Fruit fly (Drosophila melanogaster) whole organism, embryonic: Measurements from ENCODE around the gene CG3277.

Source experiments
- ATbp ChIP-seq: fragments of 200-800 bp; sonication (Bioruptor generic); optimal IDR thresholded peaks from 2 replicates; lab custom pipeline; 2017; ENCODE audit warnings: missing biosample characterization, mild to moderate bottlenecking, missing genetic modification characterization, missing genetic modification reagents
- Asciz ChIP-seq: fragments of 200-800 bp; sonication (Bioruptor generic); optimal IDR thresholded peaks from 2 replicates; lab custom pipeline; 2017; ENCODE audit warnings: missing biosample characterization, mild to moderate bottlenecking, missing genetic modification characterization, missing genetic modification reagents
- CG11696 ChIP-seq: fragments of 200-800 bp; sonication (Bioruptor generic); IDR thresholded peaks from 2 replicates; pipeline ENCODE4 v1.3.6; 2022; ENCODE audit warnings: missing biosample characterization, missing genetic modification characterization
- CG12071 ChIP-seq: fragments of 200-800 bp; sonication (Bioruptor generic); optimal IDR thresholded peaks from 3 replicates; lab custom pipeline; 2018; ENCODE audit warnings: missing biosample characterization, mild to moderate bottlenecking, missing genetic modification characterization
- CG12391 ChIP-seq: fragments of 200-800 bp; sonication (Bioruptor generic); optimal IDR thresholded peaks from 3 replicates; lab custom pipeline; 2018; ENCODE audit warnings: missing biosample characterization, mild to moderate bottlenecking, missing genetic modification characterization, moderate library complexity
- CG1529 ChIP-seq: fragments of 200-800 bp; sonication (Bioruptor generic); optimal IDR thresholded peaks from 3 replicates; lab custom pipeline; 2018; ENCODE audit warnings: missing biosample characterization, missing genetic modification characterization
- CG18011 ChIP-seq: fragments of 200-800 bp; sonication (Bioruptor generic); optimal IDR thresholded peaks from 2 replicates; lab custom pipeline; 2017; ENCODE audit warnings: missing biosample characterization, missing genetic modification characterization, mild to moderate bottlenecking, moderate library complexity, missing genotype
- CG34422 ChIP-seq: fragments of 200-800 bp; sonication (Bioruptor generic); IDR thresholded peaks from 3 replicates; pipeline ENCODE4 v1.3.6; 2022; ENCODE audit warnings: missing biosample characterization, missing genetic modification characterization
- CG4282 ChIP-seq: fragments of 200-800 bp; sonication (Bioruptor generic); optimal IDR thresholded peaks from 2 replicates; lab custom pipeline; 2016; ENCODE audit warnings: missing biosample characterization, missing genetic modification characterization
- CG7372 ChIP-seq: fragments of 200-800 bp; sonication (Bioruptor generic); IDR thresholded peaks from 2 replicates; pipeline ENCODE4 v1.3.6; 2022; ENCODE audit warnings: missing biosample characterization, missing genetic modification characterization
- CG9727 ChIP-seq: fragments of 200-800 bp; sonication (Bioruptor generic); optimal IDR thresholded peaks from 3 replicates; lab custom pipeline; 2017; ENCODE audit warnings: missing biosample characterization, mild to moderate bottlenecking, missing genetic modification characterization
- Camta ChIP-seq: fragments of 200-800 bp; sonication (Bioruptor generic); optimal IDR thresholded peaks from 2 replicates; lab custom pipeline; 2016; ENCODE audit warnings: missing biosample characterization, missing genetic modification characterization
- CkIIα-i1 ChIP-seq: fragments of 200-800 bp; sonication (Bioruptor generic); IDR thresholded peaks from 2 replicates; pipeline ENCODE4 v1.3.6; 2022; ENCODE audit warnings: missing biosample characterization, missing genetic modification characterization
- D19A ChIP-seq: fragments of 200-800 bp; optimal IDR thresholded peaks from 3 replicates; lab custom pipeline; 2019; ENCODE audit warnings: missing biosample characterization, mild to moderate bottlenecking, missing genetic modification characterization, moderate library complexity
- Dp ChIP-seq: fragments of 200-800 bp; sonication (Bioruptor generic); optimal IDR thresholded peaks from 2 replicates; lab custom pipeline; 2018; ENCODE audit warnings: missing biosample characterization, mild to moderate bottlenecking, missing genetic modification characterization, moderate library complexity
- Ets97D ChIP-seq: fragments of 200-800 bp; sonication (Bioruptor generic); optimal IDR thresholded peaks from 3 replicates; lab custom pipeline; 2016; ENCODE audit warnings: missing biosample characterization, missing genetic modification characterization
- Hr39 ChIP-seq: fragments of >200 bp; optimal IDR thresholded peaks from 2 replicates; lab custom pipeline; 2017
- Hr51 ChIP-seq, 2 experiments: fragments of 200-800 bp; sonication (Bioruptor generic); optimal IDR thresholded peaks; 2 replicates in 1 of 2; 3 replicates in 1 of 2; lab custom pipeline; 2016 to 2018; ENCODE audit warnings: missing biosample characterization in 2 of 2, missing genetic modification characterization in 2 of 2, mild to moderate bottlenecking in 1 of 2, moderate library complexity in 1 of 2
- Jarid2 ChIP-seq: fragments of 200-800 bp; sonication (Bioruptor generic); optimal IDR thresholded peaks from 3 replicates; lab custom pipeline; 2017; ENCODE audit warnings: mild to moderate bottlenecking, missing biosample characterization, missing genetic modification reagents, missing genetic modification characterization
- Lpt ChIP-seq: fragments of >200 bp; optimal IDR thresholded peaks from 2 replicates; lab custom pipeline; 2018; ENCODE audit warnings: missing biosample characterization, missing genetic modification characterization
- MTF-1 ChIP-seq: fragments of 200-800 bp; sonication (Bioruptor generic); optimal IDR thresholded peaks from 2 replicates; lab custom pipeline; 2018; ENCODE audit warnings: missing biosample characterization, mild to moderate bottlenecking, missing genetic modification characterization, borderline replicate concordance
- NC2α ChIP-seq: fragments of 200-800 bp; sonication (Bioruptor generic); optimal IDR thresholded peaks from 2 replicates; lab custom pipeline; 2016; ENCODE audit warnings: missing biosample characterization, missing genetic modification characterization
- PHDP ChIP-seq: fragments of 200-800 bp; sonication (Bioruptor generic); optimal IDR thresholded peaks from 3 replicates; lab custom pipeline; 2018; ENCODE audit warnings: missing biosample characterization, mild to moderate bottlenecking, missing genetic modification characterization, moderate library complexity
- Ravus ChIP-seq: fragments of 200-800 bp; sonication (Bioruptor generic); IDR thresholded peaks from 2 replicates; pipeline ENCODE4 v1.3.6; 2022; ENCODE audit warnings: missing biosample characterization, missing genetic modification characterization
- Spps ChIP-seq: fragments of 200-800 bp; sonication (Bioruptor generic); optimal IDR thresholded peaks from 2 replicates; lab custom pipeline; 2018; ENCODE audit warnings: missing biosample characterization, mild to moderate bottlenecking, missing genetic modification characterization
- Trl ChIP-seq, 3 experiments: fragments of >200 bp in 2 of 3; fragments of 200-800 bp in 1 of 3; sonication (Bioruptor generic) in 1 of 3; optimal IDR thresholded peaks; 2 replicates in 1 of 3; 3 replicates in 2 of 3; lab custom pipeline; 2016 to 2017; ENCODE audit warnings: missing biosample characterization in 1 of 3, missing genetic modification characterization in 1 of 3
- ara ChIP-seq: fragments of 200-800 bp; sonication (Bioruptor generic); IDR thresholded peaks from 2 replicates; pipeline ENCODE4 v1.3.6; 2022; ENCODE audit warnings: missing biosample characterization, missing genetic modification characterization
- bcd ChIP-seq: fragments of 200-800 bp; sonication (Bioruptor generic); optimal IDR thresholded peaks from 2 replicates; lab custom pipeline; 2017; ENCODE audit warnings: missing biosample characterization, mild to moderate bottlenecking, missing genetic modification characterization
- br ChIP-seq: fragments of >200 bp; optimal IDR thresholded peaks from 2 replicates; lab custom pipeline; 2017
- crol ChIP-seq: fragments of 200-800 bp; sonication (Bioruptor generic); IDR thresholded peaks from 2 replicates; pipeline ENCODE4 v1.3.6; 2022; ENCODE audit warnings: missing biosample characterization, missing genetic modification characterization
- cwo ChIP-seq: fragments of 200-800 bp; sonication (Bioruptor generic); optimal IDR thresholded peaks from 3 replicates; lab custom pipeline; 2017; ENCODE audit warnings: missing biosample characterization, missing genetic modification characterization, mild to moderate bottlenecking, moderate library complexity, missing genetic modification reagents
- danr ChIP-seq: fragments of 200-800 bp; sonication (Bioruptor generic); IDR thresholded peaks from 2 replicates; pipeline ENCODE4 v1.3.6; 2022; ENCODE audit warnings: missing biosample characterization, missing genetic modification characterization
- dysf ChIP-seq: fragments of 200-800 bp; sonication (Bioruptor generic); IDR thresholded peaks from 3 replicates; pipeline ENCODE4 v1.3.6; 2022; ENCODE audit warnings: missing biosample characterization, missing genetic modification characterization
- ems ChIP-seq: fragments of 200-800 bp; sonication (Bioruptor generic); optimal IDR thresholded peaks from 3 replicates; lab custom pipeline; 2016; ENCODE audit warnings: missing biosample characterization, missing genetic modification characterization
- ham ChIP-seq: fragments of 200-800 bp; sonication (Bioruptor generic); IDR thresholded peaks from 2 replicates; pipeline ENCODE4 v1.3.6; 2022; ENCODE audit warnings: missing biosample characterization, missing genetic modification characterization
- her ChIP-seq: fragments of 200-800 bp; sonication (Bioruptor generic); optimal IDR thresholded peaks from 2 replicates; lab custom pipeline; 2016; ENCODE audit warnings: missing biosample characterization, missing genetic modification characterization
- jigr1 ChIP-seq: fragments of 200-800 bp; sonication (Bioruptor generic); IDR thresholded peaks from 3 replicates; pipeline ENCODE4 v1.3.6; 2022; ENCODE audit warnings: missing biosample characterization, missing genetic modification characterization
- lov ChIP-seq, 2 experiments: fragments of 200-800 bp in 1 of 2; fragments of >200 bp in 1 of 2; sonication (Bioruptor generic) in 1 of 2; IDR thresholded peaks in 1 of 2; optimal IDR thresholded peaks in 1 of 2; 2 replicates in 1 of 2; 3 replicates in 1 of 2; pipeline versions ENCODE4 v1.3.6 to Lab custom; 2017 to 2022; ENCODE audit warnings: missing biosample characterization in 1 of 2, missing genetic modification characterization in 1 of 2
- nerfin-2 ChIP-seq: fragments of 200-800 bp; sonication (Bioruptor generic); IDR thresholded peaks from 2 replicates; pipeline ENCODE4 v1.3.6; 2022; ENCODE audit warnings: missing biosample characterization, missing genetic modification characterization; ENCODE audit not compliant: partially characterized antibody
- pb ChIP-seq: fragments of 200-800 bp; sonication (Bioruptor generic); optimal IDR thresholded peaks from 3 replicates; lab custom pipeline; 2016; ENCODE audit warnings: missing biosample characterization, missing genetic modification characterization
- pita ChIP-seq: fragments of 200-800 bp; sonication (Bioruptor generic); optimal IDR thresholded peaks from 2 replicates; lab custom pipeline; 2017; ENCODE audit warnings: missing biosample characterization, mild to moderate bottlenecking, missing genetic modification characterization
- sd ChIP-seq: fragments of 200-800 bp; sonication (Bioruptor generic); optimal IDR thresholded peaks from 3 replicates; lab custom pipeline; 2018; ENCODE audit warnings: missing biosample characterization, mild to moderate bottlenecking, missing genetic modification characterization, moderate library complexity
- sens-2 ChIP-seq: fragments of 200-800 bp; sonication (Bioruptor generic); IDR thresholded peaks from 2 replicates; pipeline ENCODE4 v1.3.6; 2022; ENCODE audit warnings: missing biosample characterization, missing genetic modification characterization
- tap ChIP-seq: fragments of 200-800 bp; optimal IDR thresholded peaks from 3 replicates; lab custom pipeline; 2019; ENCODE audit warnings: missing biosample characterization, mild to moderate bottlenecking, missing genetic modification characterization, moderate library complexity
- tgo ChIP-seq: fragments of 200-800 bp; sonication (Bioruptor generic); IDR thresholded peaks from 3 replicates; pipeline ENCODE4 v1.3.6; 2022; ENCODE audit warnings: missing biosample characterization, missing genetic modification characterization
- trem ChIP-seq: fragments of 200-800 bp; optimal IDR thresholded peaks from 3 replicates; lab custom pipeline; 2019; ENCODE audit warnings: missing biosample characterization, mild to moderate bottlenecking, missing genetic modification characterization, moderate library complexity
- vfl ChIP-seq: fragments of 200-800 bp; sonication (Bioruptor generic); optimal IDR thresholded peaks from 2 replicates; lab custom pipeline; 2016; ENCODE audit warnings: missing biosample characterization, missing genetic modification characterization
- zen2 ChIP-seq: fragments of 200-800 bp; sonication (Bioruptor generic); IDR thresholded peaks from 3 replicates; pipeline ENCODE4 v1.3.6; 2022; ENCODE audit warnings: missing biosample characterization, missing genetic modification characterization; ENCODE audit not compliant: partially characterized antibody

The CG3277 gene

DNA sequence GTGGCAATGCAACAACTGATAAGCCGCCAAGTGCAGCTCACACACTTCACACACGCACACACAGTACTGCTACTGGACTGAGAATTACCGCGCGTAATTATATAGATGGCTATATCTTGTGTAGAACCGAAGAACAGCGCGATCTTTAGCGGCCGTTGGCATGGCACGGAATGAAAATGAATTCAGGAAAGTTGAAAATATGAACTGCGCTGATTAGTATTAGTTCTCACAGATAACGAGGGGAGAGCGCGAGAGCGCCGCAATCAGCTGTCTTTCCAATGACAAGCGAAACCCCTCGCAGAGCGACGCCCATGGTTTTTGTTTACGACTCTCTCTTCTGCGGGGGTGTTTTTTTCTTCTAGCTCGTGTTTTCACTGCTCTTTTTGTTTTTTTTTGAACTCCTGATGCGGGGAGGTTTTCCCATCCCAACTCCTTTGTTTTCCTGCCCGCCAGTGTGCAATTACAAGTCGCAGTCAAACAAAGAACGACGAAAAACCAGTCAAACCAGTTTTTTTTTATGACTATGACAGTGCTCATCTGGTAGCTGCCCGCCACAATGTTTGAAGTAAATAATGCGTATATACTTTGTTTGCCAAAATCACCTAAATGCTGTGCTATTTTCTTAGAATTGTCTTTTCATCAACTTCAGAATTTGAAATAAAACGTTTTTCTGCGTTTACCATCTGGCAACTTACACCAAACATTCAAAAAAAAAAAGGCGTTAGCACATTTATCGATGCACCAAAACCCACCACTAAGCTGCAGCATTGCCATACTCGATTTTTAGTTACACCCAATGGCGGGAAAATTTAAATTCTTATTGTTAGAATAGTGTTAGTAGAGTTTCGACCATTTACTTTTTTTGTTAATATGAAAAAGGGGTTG lies 700 bp upstream of the CG3277 start, which contains the start of gene CG9663 (continued):
- no peak; the same call in 2 of the 3 replicates for TF ChIP-seq zen2
- TF ChIP-seq Asciz (GFP tag; lab: Kevin White, UChicago), result peak; percentile 20
- TF ChIP-seq pb, result peak; percentile 29
- TF ChIP-seq Camta, result no peak
- no peak for TF ChIP-seq dysf (GFP tag; lab: Robert Waterston, UW)
- peak; percentile 42 for TF ChIP-seq cwo (GFP tag; lab: Kevin White, UChicago)
- TF ChIP-seq CG12391 (tag; lab: Kevin White, UChicago), result peak; percentile 27
- TF ChIP-seq br (lab: Kevin White, UChicago), result no peak
- peak; percentile 67; the same call in 1 of the 3 replicates for TF ChIP-seq CG34422 (GFP tag; lab: Robert Waterston, UW)
- TF ChIP-seq sens-2 (GFP tag; lab: Robert Waterston, UW), result no peak
- TF ChIP-seq NC2α, result no peak
- peak; percentile 29 for TF ChIP-seq PHDP (tag; lab: Kevin White, UChicago)
- no peak for TF ChIP-seq ems
- TF ChIP-seq nerfin-2, result no peak
- no peak for TF ChIP-seq Hr39 (lab: Kevin White, UChicago)
- TF ChIP-seq MTF-1, result no peak
- TF ChIP-seq ham (GFP tag; lab: Robert Waterston, UW), result no peak
- no peak for TF ChIP-seq vfl (GFP tag; lab: Kevin White, UChicago)
- no peak for TF ChIP-seq tap (tag; lab: Kevin White, UChicago)
- TF ChIP-seq CG7372 (GFP tag; lab: Robert Waterston, UW), result no peak
- TF ChIP-seq crol (GFP tag; lab: Robert Waterston, UW), result peak; percentile 67
- peak; percentile 88 to 89 for TF ChIP-seq Trl (optimal IDR thresholded peaks at IDR 0.05; lab: Kevin White, UChicago)
- peak; percentile 71 for TF ChIP-seq Trl (GFP tag; optimal IDR thresholded peaks at IDR 0.05; lab: Kevin White, UChicago)
- TF ChIP-seq lov (optimal IDR thresholded peaks at IDR 0.05; lab: Kevin White, UChicago), result no peak
- no peak for TF ChIP-seq lov (GFP tag; IDR thresholded peaks at IDR 0.05; lab: Robert Waterston, UW)
- no peak for TF ChIP-seq pita
- peak; percentile 95 for TF ChIP-seq Dp (GFP tag; lab: Kevin White, UChicago)
- no peak for TF ChIP-seq tgo
- TF ChIP-seq Ets97D (GFP tag; lab: Kevin White, UChicago), result peak; percentile 53
- no peak for TF ChIP-seq bcd (GFP tag; lab: Kevin White, UChicago)
- TF ChIP-seq ara (GFP tag; lab: Robert Waterston, UW), result 0 out of 2 replicates have a peak, but pooled peaks have one; percentile 23
- TF ChIP-seq CG9727 (GFP tag; lab: Kevin White, UChicago), result peak; percentile 6
- TF ChIP-seq trem (tag; lab: Kevin White, UChicago), result peak; percentile 43
- no peak for TF ChIP-seq ATbp (GFP tag; lab: Kevin White, UChicago)
- no peak for TF ChIP-seq CG1529
- TF ChIP-seq Spps (tag; lab: Kevin White, UChicago), result no peak
- TF ChIP-seq Lpt (GFP tag; lab: Kevin White, UChicago), result no peak
- no peak for TF ChIP-seq Ravus (GFP tag; lab: Robert Waterston, UW)
- TF ChIP-seq Hr51 (GFP tag; optimal IDR thresholded peaks at IDR 0.05; lab: Kevin White, UChicago), result no peak
- no peak for TF ChIP-seq CG18011 (GFP tag; lab: Kevin White, UChicago)
- TF ChIP-seq Jarid2 (GFP tag; lab: Kevin White, UChicago), result peak; percentile 82
- TF ChIP-seq sd (tag; lab: Kevin White, UChicago), result peak; percentile 29
- TF ChIP-seq jigr1 (GFP tag; lab: Robert Waterston, UW), result no peak
- TF ChIP-seq CkIIα-i1 (GFP tag; lab: Robert Waterston, UW), result no peak
- no peak for TF ChIP-seq danr (GFP tag; lab: Robert Waterston, UW)
- peak; percentile 27 for TF ChIP-seq CG4282 (GFP tag; lab: Kevin White, UChicago)
- peak; percentile 39 for TF ChIP-seq CG12071 (GFP tag; lab: Kevin White, UChicago)
- peak; percentile 10 for TF ChIP-seq D19A (tag; lab: Kevin White, UChicago)
- TF ChIP-seq her (GFP tag; lab: Kevin White, UChicago), result peak; percentile 25
- 0 out of 2 replicates have a peak, but pooled peaks have one; percentile 12 for TF ChIP-seq CG11696 (GFP tag; lab: Robert Waterston, UW)
